Fruit fly (Drosophila melanogaster): ENCODE data around the gene ERR.

Gene ERR

dm6 chr3L:8185263-8186227, 926 bp downstream of the ERR start (continued):
- TF ChIP-seq fd59A (GFP tag; optimal IDR thresholded peaks at IDR 0.05) (peak; percentile 49), CG32006 (GFP tag; optimal IDR thresholded peaks at IDR 0.05) (peak; percentile 75), Met (GFP tag; optimal IDR thresholded peaks at IDR 0.05) (no peak), CG8632 (GFP tag; optimal IDR thresholded peaks at IDR 0.05) (peak; percentile 50), Sox102F (GFP tag; optimal IDR thresholded peaks at IDR 0.05) (no peak), CG6276 (GFP tag; optimal IDR thresholded peaks at IDR 0.05) (no peak), CG34406 (GFP tag; optimal IDR thresholded peaks at IDR 0.05) (peak; percentile 25), Hr4 (GFP tag; optimal IDR thresholded peaks at IDR 0.05) (peak; percentile 74), Blimp-1 (GFP tag; optimal IDR thresholded peaks at IDR 0.05) (no peak), CG11762 (GFP tag; optimal IDR thresholded peaks at IDR 0.05; ENCODE audit: insufficient read depth) (peak; percentile 57), CG31627 (GFP tag; optimal IDR thresholded peaks at IDR 0.05) (peak; percentile 28)

dm6 chr3L:8180464-8181137, 5.9 kb downstream of the ERR start, which contains the start of the genes mthl7 and Uxs:
Gene mthl7 (minus strand): TSS chr3L:8180514.
Gene Uxs (plus strand): TSS chr3L:8180923.
- TF ChIP-seq Eip75B (GFP tag; optimal IDR thresholded peaks at IDR 0.05) (no peak), fd59A (GFP tag; optimal IDR thresholded peaks at IDR 0.05) (no peak), Hr4 (GFP tag; optimal IDR thresholded peaks at IDR 0.05) (no peak), Smox (GFP tag; optimal IDR thresholded peaks at IDR 0.05) (no peak), CG32006 (GFP tag; optimal IDR thresholded peaks at IDR 0.05) (no peak), fkh (GFP tag; optimal IDR thresholded peaks at IDR 0.05) (peak; percentile 65), CG10669 (GFP tag; optimal IDR thresholded peaks at IDR 0.05) (no peak), lz (GFP tag; optimal IDR thresholded peaks at IDR 0.05) (no peak), spab (GFP tag; optimal IDR thresholded peaks at IDR 0.05) (no peak), Sox102F (GFP tag; optimal IDR thresholded peaks at IDR 0.05) (no peak), achi (GFP tag; optimal IDR thresholded peaks at IDR 0.05) (no peak), CG6163 (GFP tag; IDR thresholded peaks at IDR 0.05) (no peak), CG15336 (GFP tag; IDR thresholded peaks at IDR 0.05) (no peak), eg (GFP tag; IDR thresholded peaks at IDR 0.05) (no peak), CG16779 (tag; optimal IDR thresholded peaks at IDR 0.05) (no peak), Sox14 (GFP tag; optimal IDR thresholded peaks at IDR 0.05) (no peak), Lpt (GFP tag; optimal IDR thresholded peaks at IDR 0.05) (no peak), ss (GFP tag; optimal IDR thresholded peaks at IDR 0.05) (no peak), CG6854 (GFP tag; optimal IDR thresholded peaks at IDR 0.05) (peak; percentile 56), Met (GFP tag; optimal IDR thresholded peaks at IDR 0.05) (no peak), Eip78C (GFP tag) (peak; percentile 34), Sox15 (GFP tag; optimal IDR thresholded peaks at IDR 0.05) (no peak), Ets21C (GFP tag; optimal IDR thresholded peaks at IDR 0.05) (no peak)

- TF ChIP-seq Blimp-1 (GFP tag; optimal IDR thresholded peaks at IDR 0.05) (no peak), Ets21C (GFP tag; optimal IDR thresholded peaks at IDR 0.05) (no peak), CG3032 (tag; optimal IDR thresholded peaks at IDR 0.05) (no peak), vri (GFP tag; optimal IDR thresholded peaks at IDR 0.05) (no peak), CG15336 (GFP tag; IDR thresholded peaks at IDR 0.05) (peak; percentile 77), Lpt (GFP tag; optimal IDR thresholded peaks at IDR 0.05) (no peak), fd59A (GFP tag; optimal IDR thresholded peaks at IDR 0.05) (no peak), svp (GFP tag) (no peak), CG32006 (GFP tag; optimal IDR thresholded peaks at IDR 0.05) (no peak), CG6808 (GFP tag; optimal IDR thresholded peaks at IDR 0.05) (no peak), Eip75B (GFP tag; optimal IDR thresholded peaks at IDR 0.05) (no peak), CG11902 (GFP tag; optimal IDR thresholded peaks at IDR 0.05) (no peak), Eip93F (GFP tag; optimal IDR thresholded peaks at IDR 0.05) (no peak), dsx (GFP tag; optimal IDR thresholded peaks at IDR 0.05; ENCODE audit: poor library complexity, severe bottlenecking) (no peak), fkh (GFP tag; optimal IDR thresholded peaks at IDR 0.05) (no peak), CG6276 (GFP tag; optimal IDR thresholded peaks at IDR 0.05) (no peak), CG7368 (GFP tag; optimal IDR thresholded peaks at IDR 0.05) (no peak), CG6163 (GFP tag; IDR thresholded peaks at IDR 0.05) (peak; percentile 58; the same call in 1 of the 3 replicates), Hr4 (GFP tag; optimal IDR thresholded peaks at IDR 0.05) (no peak), CG6792 (GFP tag; optimal IDR thresholded peaks at IDR 0.05) (peak; percentile 52), CG10631 (GFP tag; optimal IDR thresholded peaks at IDR 0.05) (peak; percentile 10), Eip78C (GFP tag) (peak; percentile 33), Sox15 (GFP tag; optimal IDR thresholded peaks at IDR 0.05) (peak; percentile 13), Met (GFP tag; optimal IDR thresholded peaks at IDR 0.05) (no peak), CG4318 (GFP tag; optimal IDR thresholded peaks at IDR 0.05) (no peak)
Observed at dm6 chr3L:8177795-8178564, 8.5 kb downstream of the ERR start, which contains the start of gene Nmt. Gene Nmt (minus strand): TSS chr3L:8178429.
